Worm (Caenorhabditis elegans) whole organism, L2 larva: ENCODE data around the gene nmr-1.

Experiments used
- ceh-16 ChIP-seq: fragments of 150-350 bp; optimal IDR thresholded peaks from 2 replicates; lab custom pipeline; 2014; ENCODE audit warnings: missing biosample characterization, missing genetic modification characterization
- dmd-4 ChIP-seq: sonication (generic microtip); optimal IDR thresholded peaks from 2 replicates; lab custom pipeline; 2017; ENCODE audit warnings: missing biosample characterization, missing genetic modification characterization
- fos-1 ChIP-seq: fragments of 150-350 bp; optimal IDR thresholded peaks from 2 replicates; lab custom pipeline; 2014; ENCODE audit warnings: missing biosample characterization, missing genetic modification characterization
- nhr-11 ChIP-seq: fragments of 150-350 bp; optimal IDR thresholded peaks from 2 replicates; lab custom pipeline; 2014; ENCODE audit warnings: missing biosample characterization, missing genetic modification characterization
- sma-9 ChIP-seq, 2 experiments: fragments of 150-350 bp in 1 of 2; sonication (generic microtip) in 1 of 2; optimal IDR thresholded peaks; 2 replicates each; lab custom pipeline; 2014 to 2016; ENCODE audit warnings: missing genetic modification characterization in 2 of 2, mild to moderate bottlenecking in 1 of 2, missing biosample characterization in 1 of 2, missing compliant biosample characterization in 1 of 2, missing genetic modification reagents in 1 of 2, moderate library complexity in 1 of 2
- unc-39 ChIP-seq: fragments of 150-350 bp; optimal IDR thresholded peaks from 2 replicates; lab custom pipeline; 2014; ENCODE audit warnings: missing biosample characterization, missing genetic modification characterization
- unc-62 ChIP-seq: fragments of 150-350 bp; optimal IDR thresholded peaks from 2 replicates; lab custom pipeline; 2014; ENCODE audit warnings: missing biosample characterization, missing genetic modification reagents, missing genetic modification characterization
- ztf-11 ChIP-seq: sonication (generic microtip); optimal IDR thresholded peaks from 2 replicates; lab custom pipeline; 2017; ENCODE audit warnings: missing biosample characterization, missing genetic modification characterization
- ztf-4 ChIP-seq: fragments of 150-350 bp; optimal IDR thresholded peaks from 2 replicates; lab custom pipeline; 2014; ENCODE audit warnings: missing biosample characterization, missing genetic modification characterization

- TF ChIP-seq ztf-11 (tag; lab: Kevin White, UChicago) = no peak
- TF ChIP-seq nhr-11 (tag; lab: Kevin White, UChicago) = no peak
- TF ChIP-seq sma-9 (GFP tag; optimal IDR thresholded peaks at IDR 0.05; lab: Kevin White, UChicago) = no peak
- TF ChIP-seq sma-9 (tag; optimal IDR thresholded peaks at IDR 0.05; lab: Kevin White, UChicago) = no peak
- no peak for TF ChIP-seq ztf-4 (tag; lab: Kevin White, UChicago)
- TF ChIP-seq ceh-16 (tag; lab: Kevin White, UChicago) = no peak
- no peak for TF ChIP-seq unc-62 (GFP tag; lab: Kevin White, UChicago)
- no peak for TF ChIP-seq dmd-4 (tag; lab: Kevin White, UChicago)
- no peak for TF ChIP-seq unc-39 (tag; lab: Kevin White, UChicago)
- TF ChIP-seq fos-1 (tag; lab: Kevin White, UChicago) = no peak
Measured at ce11 chrII:5447381-5447780, 975 bp upstream of the nmr-1 start, which contains the start of gene cex-1.
